Worm (Caenorhabditis elegans) whole organism, L1 larva: ENCODE results near the gene M02D8.3.

ENCODE experiments used
- C04F5.9 ChIP-seq: sonication (generic microtip); optimal IDR thresholded peaks from 2 replicates; lab custom pipeline; 2016; ENCODE audit warnings: missing genetic modification characterization, missing compliant biosample characterization
- C16A3.4 ChIP-seq: fragments of 150-350 bp; optimal IDR thresholded peaks from 2 replicates; lab custom pipeline; 2014; ENCODE audit warnings: missing biosample characterization, missing genetic modification characterization
- F16B12.6 ChIP-seq: fragments of 150-350 bp; optimal IDR thresholded peaks from 2 replicates; lab custom pipeline; 2014; ENCODE audit warnings: missing biosample characterization, missing genetic modification characterization
- Y116A8C.19 ChIP-seq: sonication (generic microtip); optimal IDR thresholded peaks from 2 replicates; lab custom pipeline; 2016; ENCODE audit warnings: missing compliant biosample characterization, missing genetic modification characterization, borderline replicate concordance
- alr-1 ChIP-seq: fragments of 200-800 bp; sonication (Bioruptor generic); optimal IDR thresholded peaks from 2 replicates; lab custom pipeline; 2018; ENCODE audit warnings: borderline replicate concordance, mild to moderate bottlenecking, missing genetic modification characterization, missing compliant biosample characterization
- aly-2 ChIP-seq: fragments of 150-350 bp; optimal IDR thresholded peaks from 2 replicates; lab custom pipeline; 2014; ENCODE audit warnings: missing biosample characterization, missing genetic modification characterization
- blmp-1 ChIP-seq: fragments of 150-350 bp; optimal IDR thresholded peaks from 2 replicates; lab custom pipeline; 2014; ENCODE audit warnings: missing biosample characterization, missing genetic modification characterization
- ceh-88 ChIP-seq: fragments of 200-800 bp; sonication (Bioruptor generic); IDR thresholded peaks from 2 replicates; pipeline ENCODE4 v1.3.6; 2022; ENCODE audit warnings: missing genetic modification characterization, missing compliant biosample characterization
- dpl-1 ChIP-seq, 3 experiments: fragments of 150-350 bp in 2 of 3; sonication (generic microtip) in 1 of 3; optimal IDR thresholded peaks; 2 replicates each; lab custom pipeline; 2014 to 2017; ENCODE audit warnings: missing biosample characterization in 3 of 3, missing genetic modification characterization in 3 of 3, missing genetic modification reagents in 3 of 3
- dsc-1 ChIP-seq: sonication (generic microtip); optimal IDR thresholded peaks from 2 replicates; lab custom pipeline; 2016; ENCODE audit warnings: mild to moderate bottlenecking, missing genetic modification characterization, missing compliant biosample characterization
- efl-1 ChIP-seq, 4 experiments: fragments of 150-350 bp; optimal IDR thresholded peaks in 3 of 4; peaks in 1 of 4; 1 replicate in 1 of 4; 2 replicates in 3 of 4; lab custom pipeline; 2014; ENCODE audit warnings: missing biosample characterization in 2 of 4, missing genetic modification characterization in 2 of 4, missing genetic modification reagents in 2 of 4
- elt-3 ChIP-seq, 6 experiments: fragments of 150-350 bp in 1 of 6; sonication (generic microtip); optimal IDR thresholded peaks; 2 replicates each; lab custom pipeline; 2017 to 2018; ENCODE audit warnings: missing biosample characterization in 6 of 6, missing genetic modification characterization in 6 of 6, inconsistent platforms in 1 of 6
- fkh-10 ChIP-seq: sonication (generic microtip); optimal IDR thresholded peaks from 2 replicates; lab custom pipeline; 2017; ENCODE audit warnings: missing biosample characterization, missing genetic modification reagents, missing genetic modification characterization
- fkh-4 ChIP-seq: sonication (generic microtip); optimal IDR thresholded peaks from 2 replicates; lab custom pipeline; 2016; ENCODE audit warnings: missing compliant biosample characterization, missing genetic modification characterization, borderline replicate concordance
- hlh-17 ChIP-seq: fragments of 200-800 bp; sonication (Bioruptor generic); optimal IDR thresholded peaks from 2 replicates; lab custom pipeline; 2018; ENCODE audit warnings: missing genetic modification characterization, mild to moderate bottlenecking, missing compliant biosample characterization, moderate library complexity, borderline replicate concordance
- hlh-4 ChIP-seq: sonication (generic microtip); optimal IDR thresholded peaks from 2 replicates; lab custom pipeline; 2016; ENCODE audit warnings: mild to moderate bottlenecking, missing genetic modification characterization, missing compliant biosample characterization
- jun-1 ChIP-seq: fragments of 150-350 bp; optimal IDR thresholded peaks from 2 replicates; lab custom pipeline; 2014; ENCODE audit warnings: missing biosample characterization, missing genetic modification reagents, missing genetic modification characterization
- lin-14 ChIP-seq: fragments of 200-800 bp; sonication (Bioruptor generic); optimal IDR thresholded peaks from 2 replicates; lab custom pipeline; 2018; ENCODE audit warnings: mild to moderate bottlenecking, missing genetic modification characterization, moderate library complexity, missing compliant biosample characterization
- lin-35 ChIP-seq, 2 experiments: fragments of 150-350 bp; optimal IDR thresholded peaks; 2 replicates each; lab custom pipeline; 2014; ENCODE audit warnings: missing biosample characterization in 2 of 2, missing genetic modification characterization in 2 of 2, missing genetic modification reagents in 2 of 2
- lsy-2 ChIP-seq, 2 experiments: fragments of 150-350 bp; optimal IDR thresholded peaks; 2 replicates each; lab custom pipeline; 2014; ENCODE audit warnings: missing biosample characterization in 2 of 2, missing genetic modification characterization in 2 of 2
- mab-9 ChIP-seq: fragments of 200-800 bp; sonication (Bioruptor generic); IDR thresholded peaks from 2 replicates; pipeline ENCODE4 v1.3.6; 2022; ENCODE audit warnings: missing genetic modification reagents, missing genetic modification characterization, missing compliant biosample characterization
- mep-1 ChIP-seq: fragments of 150-350 bp; optimal IDR thresholded peaks from 2 replicates; lab custom pipeline; 2014; ENCODE audit warnings: missing biosample characterization, missing genetic modification characterization
- nhr-19 ChIP-seq: fragments of 200-800 bp; sonication (Bioruptor generic); conservative IDR thresholded peaks from 2 replicates; pipeline ENCODE4 v1.3.6; 2022; ENCODE audit warnings: missing genetic modification characterization, missing compliant biosample characterization
- nhr-20 ChIP-seq: sonication (generic microtip); optimal IDR thresholded peaks from 2 replicates; lab custom pipeline; 2016; ENCODE audit warnings: mild to moderate bottlenecking, missing genetic modification characterization, missing compliant biosample characterization
- nhr-237 ChIP-seq: fragments of 150-350 bp; optimal IDR thresholded peaks from 2 replicates; lab custom pipeline; 2014; ENCODE audit warnings: missing biosample characterization, missing genetic modification characterization
- nhr-71 ChIP-seq: sonication (generic microtip); optimal IDR thresholded peaks from 2 replicates; lab custom pipeline; 2016; ENCODE audit warnings: mild to moderate bottlenecking, missing genetic modification characterization, moderate library complexity, missing compliant biosample characterization
- nhr-84 ChIP-seq: sonication (generic microtip); optimal IDR thresholded peaks from 2 replicates; lab custom pipeline; 2017; ENCODE audit warnings: missing biosample characterization, missing genetic modification characterization
- nhr-85 ChIP-seq: sonication (generic microtip); peaks from one replicate; lab custom pipeline; 2016; ENCODE audit warnings: missing genetic modification characterization, inconsistent platforms, missing compliant biosample characterization
- nhr-90 ChIP-seq: sonication (generic microtip); optimal IDR thresholded peaks from 2 replicates; lab custom pipeline; 2016; ENCODE audit warnings: mild to moderate bottlenecking, missing genetic modification characterization, missing compliant biosample characterization; ENCODE audit not compliant: poor library complexity
- pag-3 ChIP-seq: sonication (generic microtip); optimal IDR thresholded peaks from 2 replicates; lab custom pipeline; 2017; ENCODE audit warnings: missing genetic modification characterization, mild to moderate bottlenecking, missing compliant biosample characterization, antibody characterized with exemption, borderline replicate concordance; ENCODE audit not compliant: insufficient read depth
- rnt-1 ChIP-seq: sonication (generic microtip); optimal IDR thresholded peaks from 2 replicates; lab custom pipeline; 2016; ENCODE audit warnings: mild to moderate bottlenecking, missing genetic modification characterization, moderate library complexity, missing compliant biosample characterization
- skn-1 ChIP-seq: fragments of 150-350 bp; optimal IDR thresholded peaks from 2 replicates; lab custom pipeline; 2014; ENCODE audit warnings: missing biosample characterization, missing genetic modification characterization
- snu-23 ChIP-seq: sonication (generic microtip); optimal IDR thresholded peaks from 2 replicates; lab custom pipeline; 2016; ENCODE audit warnings: missing genetic modification characterization, missing compliant biosample characterization
- sox-4 ChIP-seq: sonication (generic microtip); optimal IDR thresholded peaks from 2 replicates; lab custom pipeline; 2016; ENCODE audit warnings: missing genetic modification characterization, missing compliant biosample characterization
- sptf-1 ChIP-seq: fragments of 150-350 bp; optimal IDR thresholded peaks from 2 replicates; lab custom pipeline; 2014; ENCODE audit warnings: missing biosample characterization, missing genetic modification characterization
- sup-37 ChIP-seq: fragments of 200-800 bp; sonication (Bioruptor generic); optimal IDR thresholded peaks from 2 replicates; lab custom pipeline; 2018; ENCODE audit warnings: mild to moderate bottlenecking, missing genetic modification characterization, missing compliant biosample characterization
- swsn-7 ChIP-seq: sonication (generic microtip); optimal IDR thresholded peaks from 2 replicates; lab custom pipeline; 2016; ENCODE audit warnings: missing genetic modification characterization, missing compliant biosample characterization
- tlp-1 ChIP-seq: fragments of 150-350 bp; optimal IDR thresholded peaks from 2 replicates; lab custom pipeline; 2014; ENCODE audit warnings: missing biosample characterization, missing genetic modification characterization
- xbp-1 ChIP-seq: sonication (generic microtip); optimal IDR thresholded peaks from 2 replicates; lab custom pipeline; 2016; ENCODE audit warnings: missing genetic modification characterization, missing compliant biosample characterization
- zip-4 ChIP-seq: fragments of 200-800 bp; sonication (Bioruptor generic); optimal IDR thresholded peaks from 2 replicates; lab custom pipeline; 2018; ENCODE audit warnings: mild to moderate bottlenecking, missing genetic modification characterization, moderate library complexity, missing compliant biosample characterization
- ztf-4 ChIP-seq: fragments of 150-350 bp; optimal IDR thresholded peaks from 2 replicates; lab custom pipeline; 2014; ENCODE audit warnings: missing biosample characterization, missing genetic modification characterization

M02D8.3 gene

DNA sequence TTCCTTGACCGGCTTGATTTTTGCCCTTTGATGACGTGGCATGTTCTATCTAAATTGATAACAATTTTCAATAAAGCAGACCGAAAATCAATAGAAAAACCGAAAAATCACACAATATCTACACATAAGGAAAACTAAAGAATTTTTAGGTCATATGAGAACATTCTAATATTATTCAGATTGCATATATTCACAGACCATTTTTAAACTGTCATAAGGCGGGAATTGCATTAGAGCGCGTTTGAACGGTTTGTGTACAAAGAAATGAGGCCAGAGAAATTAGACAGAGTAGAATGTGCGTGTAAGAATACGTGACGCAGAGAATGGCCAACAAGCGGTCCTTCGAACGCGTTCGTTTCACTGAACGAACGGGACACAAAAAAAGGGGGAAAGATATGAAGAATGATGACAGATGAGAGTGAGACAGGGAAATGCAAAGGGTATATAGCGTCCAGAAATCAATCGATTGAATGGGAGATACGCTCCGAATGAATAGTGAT, at the start of gene M02D8.3:
Gene M02D8.3, minus strand, starts transcription at position 51 of the 500 bp plus-strand sequence.
- peak in 1 of 2 experiments; percentile 43 for TF ChIP-seq lsy-2 (tag; optimal IDR thresholded peaks at IDR 0.05; lab: Kevin White, UChicago)
- peak; percentile 29 for TF ChIP-seq C16A3.4 (tag; lab: Kevin White, UChicago)
- no peak for TF ChIP-seq fkh-10
- peak; percentile 7 for TF ChIP-seq xbp-1 (tag; lab: Kevin White, UChicago)
- TF ChIP-seq C04F5.9 (tag; lab: Kevin White, UChicago) = no peak
- peak; percentile 80 for TF ChIP-seq lin-14 (GFP tag; lab: Kevin White, UChicago)
- peak; percentile 9 for TF ChIP-seq nhr-71 (tag; lab: Kevin White, UChicago)
- TF ChIP-seq efl-1 (optimal IDR thresholded peaks at IDR 0.05; lab: Kevin White, UChicago) = peak; percentile 44 to 63
- peak; percentile 67 to 84 for TF ChIP-seq efl-1 (GFP tag; optimal IDR thresholded peaks at IDR 0.05 in 1 of 2; lab: Kevin White, UChicago)
- no peak for TF ChIP-seq dsc-1 (tag; lab: Kevin White, UChicago)
- peak; percentile 21 to 82 for TF ChIP-seq lin-35 (GFP tag; optimal IDR thresholded peaks at IDR 0.05; lab: Kevin White, UChicago)
- TF ChIP-seq mep-1 = peak; percentile 21
- TF ChIP-seq sox-4 = no peak
- TF ChIP-seq nhr-20 (tag; lab: Kevin White, UChicago) = peak; percentile 31
- no peak for TF ChIP-seq nhr-85 (tag; lab: Kevin White, UChicago)
- TF ChIP-seq tlp-1 (tag; lab: Kevin White, UChicago) = no peak
- no peak for TF ChIP-seq swsn-7
- no peak for TF ChIP-seq jun-1 (tag; lab: Kevin White, UChicago)
- TF ChIP-seq elt-3 (tag; optimal IDR thresholded peaks at IDR 0.05; lab: Kevin White, UChicago) = no peak
- TF ChIP-seq dpl-1 (GFP tag; optimal IDR thresholded peaks at IDR 0.05; lab: Kevin White, UChicago) = peak; percentile 60 to 78 (median 68)
- TF ChIP-seq alr-1 (tag; lab: Kevin White, UChicago) = no peak
- TF ChIP-seq snu-23 (GFP tag; lab: Kevin White, UChicago) = peak; percentile 28
- peak; percentile 25 for TF ChIP-seq skn-1
- TF ChIP-seq blmp-1 (tag; lab: Kevin White, UChicago) = peak; percentile 64

DNA sequence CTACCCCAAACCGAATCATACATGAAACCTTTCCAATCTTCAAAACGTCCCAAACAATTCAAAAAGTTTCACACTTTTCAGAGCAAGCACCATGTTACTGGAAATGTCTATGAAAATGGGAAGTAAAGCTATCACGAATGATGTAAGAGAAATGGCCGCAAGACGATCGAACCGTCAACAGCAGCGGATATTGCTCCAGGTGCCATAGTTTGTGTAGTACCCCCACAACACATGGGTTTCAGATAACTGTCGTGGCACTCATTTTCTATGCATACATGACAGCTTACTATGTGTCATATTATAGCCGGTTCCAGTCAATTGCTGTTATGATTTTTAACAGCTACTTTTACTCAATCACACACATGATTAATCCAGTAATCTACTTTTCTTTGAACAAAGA, 47.4 kb upstream of the M02D8.3 start, which contains the start of gene ZK721.3:
Gene ZK721.3, plus strand, starts transcription at position 301 of the 400 bp plus-strand sequence.
- no peak for TF ChIP-seq ceh-88 (GFP tag; lab: Robert Waterston, UW)
- TF ChIP-seq Y116A8C.19 (tag; lab: Kevin White, UChicago) = no peak
- TF ChIP-seq sup-37 = no peak
- no peak for TF ChIP-seq fkh-10
- TF ChIP-seq F16B12.6 = no peak
- no peak for TF ChIP-seq nhr-19 (GFP tag; lab: Robert Waterston, UW)
- TF ChIP-seq nhr-90 (tag; lab: Kevin White, UChicago) = no peak
- no peak for TF ChIP-seq ztf-4
- no peak for TF ChIP-seq sptf-1 (tag; lab: Kevin White, UChicago)
- TF ChIP-seq fkh-4 (tag; lab: Kevin White, UChicago) = no peak
- TF ChIP-seq nhr-237 (tag; lab: Kevin White, UChicago) = no peak

DNA sequence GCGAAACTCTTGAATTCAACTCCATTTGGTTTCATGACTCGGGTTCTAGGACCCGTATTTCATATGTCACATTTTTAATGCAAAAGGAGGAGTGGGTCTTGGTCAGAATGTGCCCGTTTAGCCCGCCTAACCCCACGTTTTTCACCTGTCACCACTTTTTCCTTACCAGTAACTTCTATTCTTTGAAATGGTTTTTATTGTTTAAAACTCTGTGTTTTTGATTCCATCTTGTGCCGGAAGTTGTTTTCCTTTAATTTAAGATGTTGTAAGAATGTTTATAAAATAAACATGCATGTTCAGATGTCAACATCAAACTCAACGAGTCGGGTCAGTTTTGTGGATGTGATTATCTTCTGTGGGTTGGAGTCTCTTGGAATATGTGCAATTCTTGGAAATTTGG, 41.7 kb upstream of the M02D8.3 start, which contains the start of gene ZK721.4:
Gene ZK721.4, plus strand, starts transcription at position 301 of the 400 bp plus-strand sequence.
- no peak for TF ChIP-seq nhr-85 (tag; lab: Kevin White, UChicago)
- no peak for TF ChIP-seq sox-4
- no peak for TF ChIP-seq elt-3 (tag; optimal IDR thresholded peaks at IDR 0.05; lab: Kevin White, UChicago)
- no peak for TF ChIP-seq zip-4 (GFP tag; lab: Kevin White, UChicago)
- TF ChIP-seq mab-9 = no peak
- TF ChIP-seq pag-3 (tag; lab: Kevin White, UChicago) = no peak
- TF ChIP-seq hlh-4 (tag; lab: Kevin White, UChicago) = no peak
- no peak for TF ChIP-seq sup-37
- no peak for TF ChIP-seq nhr-84 (tag; lab: Kevin White, UChicago)
- no peak for TF ChIP-seq F16B12.6
- TF ChIP-seq nhr-71 (tag; lab: Kevin White, UChicago) = no peak
- no peak for TF ChIP-seq rnt-1 (tag; lab: Kevin White, UChicago)
- no peak for TF ChIP-seq aly-2 (tag; lab: Kevin White, UChicago)
- no peak for TF ChIP-seq hlh-17 (GFP tag; lab: Kevin White, UChicago)
